Worm (Caenorhabditis elegans) whole organism, L3 larva: Measurements from ENCODE around the gene srv-25.

Source experiments
- lin-39 ChIP-seq: fragments of 150-350 bp; optimal IDR thresholded peaks from 2 replicates; lab custom pipeline; 2018; ENCODE audit warnings: missing biosample characterization, missing genetic modification reagents, missing genetic modification characterization
- nhr-11 ChIP-seq: fragments of 150-350 bp; optimal IDR thresholded peaks from 2 replicates; lab custom pipeline; 2014; ENCODE audit warnings: missing biosample characterization, missing genetic modification characterization

DNA sequence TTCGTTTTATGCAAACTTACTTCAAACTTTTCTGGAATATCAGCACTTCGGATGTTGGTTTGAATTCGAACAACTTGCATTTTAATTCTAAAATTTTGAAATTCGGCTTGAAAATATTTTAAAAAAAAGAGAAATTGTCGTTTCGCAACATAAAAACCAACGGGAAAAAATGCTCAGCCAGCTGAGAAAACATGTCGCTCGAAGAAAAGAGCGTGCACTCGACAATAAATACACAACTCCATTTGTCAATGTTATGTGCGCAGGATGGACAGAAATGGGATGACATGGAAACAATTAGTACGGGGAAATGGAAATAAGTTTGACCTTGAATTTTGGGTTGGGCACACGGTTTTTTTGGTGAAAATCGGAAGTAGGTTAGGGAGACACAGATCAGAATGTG lies 32.4 kb upstream of the srv-25 start, which contains the start of gene mif-4:
- TF ChIP-seq nhr-11 (tag; lab: Kevin White, UChicago): no peak
- TF ChIP-seq lin-39 (tag; lab: Kevin White, UChicago): no peak
